Fruit fly (Drosophila melanogaster) whole organism, embryonic: ENCODE results near the gene ohgt.
A peak's percentile ranks its signal among the peaks of the same experiment; 100 is the strongest.

Source experiments
- CG10147 ChIP-seq: fragments of 200-800 bp; sonication (Bioruptor generic); optimal IDR thresholded peaks from 2 replicates; lab custom pipeline; 2019; ENCODE audit warnings: missing biosample characterization, mild to moderate bottlenecking, missing genetic modification characterization, moderate library complexity
- CG1024 ChIP-seq: fragments of 200-800 bp; sonication (Bioruptor generic); IDR thresholded peaks from 2 replicates; pipeline ENCODE4 v1.3.6; 2022; ENCODE audit warnings: missing biosample characterization, missing genetic modification characterization
- CG11247 ChIP-seq: fragments of 200-800 bp; sonication (Bioruptor generic); IDR thresholded peaks from 2 replicates; pipeline ENCODE4 v1.3.6; 2022; ENCODE audit warnings: missing biosample characterization, missing genetic modification characterization
- CG12659 ChIP-seq: fragments of 200-800 bp; sonication (Bioruptor generic); optimal IDR thresholded peaks from 3 replicates; lab custom pipeline; 2017; ENCODE audit warnings: mild to moderate bottlenecking, missing biosample characterization, missing genetic modification reagents, missing genetic modification characterization
- CG12769 ChIP-seq: fragments of 200-800 bp; sonication (Bioruptor generic); optimal IDR thresholded peaks from 2 replicates; lab custom pipeline; 2019; ENCODE audit warnings: missing biosample characterization, mild to moderate bottlenecking, missing genetic modification characterization, moderate library complexity
- CG13287 ChIP-seq: fragments of 200-800 bp; sonication (Bioruptor generic); IDR thresholded peaks from 2 replicates; pipeline ENCODE4 v1.3.6; 2022; ENCODE audit warnings: missing biosample characterization, missing genetic modification characterization; ENCODE audit not compliant: partially characterized antibody
- CG13296 ChIP-seq: fragments of 200-800 bp; sonication (Bioruptor generic); optimal IDR thresholded peaks from 3 replicates; lab custom pipeline; 2018; ENCODE audit warnings: missing biosample characterization, mild to moderate bottlenecking, missing genetic modification characterization
- CG13624 ChIP-seq: fragments of 200-800 bp; sonication (Bioruptor generic); optimal IDR thresholded peaks from 2 replicates; lab custom pipeline; 2016; ENCODE audit warnings: missing biosample characterization, missing genetic modification characterization
- CG1529 ChIP-seq: fragments of 200-800 bp; sonication (Bioruptor generic); optimal IDR thresholded peaks from 3 replicates; lab custom pipeline; 2018; ENCODE audit warnings: missing biosample characterization, missing genetic modification characterization
- CG15601 ChIP-seq: fragments of 200-800 bp; sonication (Bioruptor generic); optimal IDR thresholded peaks from 3 replicates; lab custom pipeline; 2019; ENCODE audit warnings: missing biosample characterization, mild to moderate bottlenecking, missing genetic modification characterization, moderate library complexity
- CG1647 ChIP-seq: fragments of 200-800 bp; sonication (Bioruptor generic); optimal IDR thresholded peaks from 3 replicates; lab custom pipeline; 2016; ENCODE audit warnings: missing biosample characterization, missing genetic modification characterization
- CG2120 ChIP-seq: fragments of 200-800 bp; sonication (Bioruptor generic); optimal IDR thresholded peaks from 3 replicates; lab custom pipeline; 2016; ENCODE audit warnings: missing biosample characterization, missing genetic modification characterization
- CG32532 ChIP-seq: fragments of 200-800 bp; sonication (Bioruptor generic); IDR thresholded peaks from 2 replicates; pipeline ENCODE4 v1.3.6; 2022; ENCODE audit warnings: missing biosample characterization, missing genetic modification characterization
- CG33557 ChIP-seq: fragments of 200-800 bp; sonication (Bioruptor generic); optimal IDR thresholded peaks from 2 replicates; lab custom pipeline; 2019; ENCODE audit warnings: missing biosample characterization, mild to moderate bottlenecking, missing genetic modification characterization, moderate library complexity
- CG34422 ChIP-seq: fragments of 200-800 bp; sonication (Bioruptor generic); IDR thresholded peaks from 3 replicates; pipeline ENCODE4 v1.3.6; 2022; ENCODE audit warnings: missing biosample characterization, missing genetic modification characterization
- CG4707 ChIP-seq: fragments of 200-800 bp; sonication (Bioruptor generic); optimal IDR thresholded peaks from 2 replicates; lab custom pipeline; 2018; ENCODE audit warnings: missing biosample characterization, mild to moderate bottlenecking, missing genetic modification characterization, moderate library complexity
- CG6272 ChIP-seq: fragments of 200-800 bp; sonication (Bioruptor generic); IDR thresholded peaks from 2 replicates; pipeline ENCODE4 v1.3.6; 2022; ENCODE audit warnings: missing biosample characterization, missing genetic modification characterization
- CG6791 ChIP-seq: fragments of 200-800 bp; sonication (Bioruptor generic); IDR thresholded peaks from 3 replicates; pipeline ENCODE4 v1.3.6; 2022; ENCODE audit warnings: missing biosample characterization, missing genetic modification characterization; ENCODE audit not compliant: partially characterized antibody
- CG7839 ChIP-seq: fragments of 200-800 bp; sonication (Bioruptor generic); optimal IDR thresholded peaks from 3 replicates; lab custom pipeline; 2018; ENCODE audit warnings: missing biosample characterization, mild to moderate bottlenecking, missing genetic modification characterization, moderate library complexity
- CTCF ChIP-seq: fragments of 200-800 bp; sonication (Bioruptor generic); optimal IDR thresholded peaks from 2 replicates; lab custom pipeline; 2017; ENCODE audit warnings: missing biosample characterization, mild to moderate bottlenecking, missing genetic modification characterization, moderate library complexity
- CoRest ChIP-seq: fragments of 200-800 bp; sonication (Bioruptor generic); optimal IDR thresholded peaks from 3 replicates; lab custom pipeline; 2018; ENCODE audit warnings: missing biosample characterization, mild to moderate bottlenecking, missing genetic modification characterization, moderate library complexity
- Dek ChIP-seq: fragments of 200-800 bp; sonication (Bioruptor generic); optimal IDR thresholded peaks from 3 replicates; lab custom pipeline; 2019; ENCODE audit warnings: missing biosample characterization, mild to moderate bottlenecking, missing genetic modification characterization, moderate library complexity
- Dip2 ChIP-seq: fragments of 200-800 bp; sonication (Bioruptor generic); IDR thresholded peaks from 2 replicates; pipeline ENCODE4 v1.3.6; 2022; ENCODE audit warnings: missing biosample characterization, missing genetic modification characterization
- Dp ChIP-seq: fragments of 200-800 bp; sonication (Bioruptor generic); optimal IDR thresholded peaks from 2 replicates; lab custom pipeline; 2018; ENCODE audit warnings: missing biosample characterization, mild to moderate bottlenecking, missing genetic modification characterization, moderate library complexity
- HmgZ ChIP-seq: fragments of 200-800 bp; sonication (Bioruptor generic); optimal IDR thresholded peaks from 2 replicates; lab custom pipeline; 2018; ENCODE audit warnings: missing biosample characterization, mild to moderate bottlenecking, missing genetic modification characterization
- Hmr ChIP-seq: fragments of 200-800 bp; sonication (Bioruptor generic); optimal IDR thresholded peaks from 3 replicates; lab custom pipeline; 2017; ENCODE audit warnings: mild to moderate bottlenecking, missing biosample characterization, missing genetic modification reagents, missing genetic modification characterization
- Lhr ChIP-seq: fragments of 200-800 bp; sonication (Bioruptor generic); optimal IDR thresholded peaks from 3 replicates; lab custom pipeline; 2017; ENCODE audit warnings: mild to moderate bottlenecking, missing biosample characterization, missing genetic modification reagents, missing genetic modification characterization
- MESR4 ChIP-seq: fragments of 200-800 bp; sonication (Bioruptor generic); optimal IDR thresholded peaks from 2 replicates; lab custom pipeline; 2018; ENCODE audit warnings: missing biosample characterization, mild to moderate bottlenecking, missing genetic modification characterization, moderate library complexity
- Med ChIP-seq: fragments of 200-800 bp; sonication (Bioruptor generic); peaks from one replicate; lab custom pipeline; 2016; ENCODE audit warnings: missing biosample characterization, missing genetic modification characterization, mild to moderate bottlenecking, inconsistent platforms, moderate library complexity
- Myb ChIP-seq: fragments of 200-800 bp; sonication (Bioruptor generic); optimal IDR thresholded peaks from 2 replicates; lab custom pipeline; 2016; ENCODE audit warnings: missing biosample characterization, missing genetic modification characterization
- PHDP ChIP-seq: fragments of 200-800 bp; sonication (Bioruptor generic); optimal IDR thresholded peaks from 3 replicates; lab custom pipeline; 2018; ENCODE audit warnings: missing biosample characterization, mild to moderate bottlenecking, missing genetic modification characterization, moderate library complexity
- Rfx ChIP-seq: fragments of 200-800 bp; sonication (Bioruptor generic); IDR thresholded peaks from 2 replicates; pipeline ENCODE4 v1.3.6; 2022; ENCODE audit warnings: missing biosample characterization, missing genetic modification characterization
- ash1 ChIP-seq: fragments of 200-800 bp; sonication (Bioruptor generic); optimal IDR thresholded peaks from 2 replicates; lab custom pipeline; 2018; ENCODE audit warnings: missing biosample characterization, mild to moderate bottlenecking, missing genetic modification characterization
- chinmo ChIP-seq: fragments of 200-800 bp; sonication (Bioruptor generic); IDR thresholded peaks from 4 replicates; pipeline ENCODE4 v1.3.6; 2022; ENCODE audit warnings: missing biosample characterization, missing genetic modification characterization; ENCODE audit not compliant: partially characterized antibody
- dpn ChIP-seq, 2 experiments: fragments of 200-800 bp; sonication (Bioruptor generic); optimal IDR thresholded peaks; 3 replicates each; lab custom pipeline; 2016; ENCODE audit warnings: missing biosample characterization in 2 of 2, missing genetic modification characterization in 2 of 2
- grn ChIP-seq: fragments of 200-800 bp; sonication (Bioruptor generic); optimal IDR thresholded peaks from 3 replicates; lab custom pipeline; 2017; ENCODE audit warnings: missing biosample characterization, missing genetic modification characterization
- gsb ChIP-seq: fragments of 200-800 bp; sonication (Bioruptor generic); IDR thresholded peaks from 2 replicates; pipeline ENCODE4 v1.3.6; 2022; ENCODE audit warnings: missing biosample characterization, missing genetic modification characterization
- nerfin-2 ChIP-seq: fragments of 200-800 bp; sonication (Bioruptor generic); IDR thresholded peaks from 2 replicates; pipeline ENCODE4 v1.3.6; 2022; ENCODE audit warnings: missing biosample characterization, missing genetic modification characterization; ENCODE audit not compliant: partially characterized antibody
- odd ChIP-seq: fragments of 200-800 bp; sonication (Bioruptor generic); optimal IDR thresholded peaks from 2 replicates; lab custom pipeline; 2017; ENCODE audit warnings: missing biosample characterization, mild to moderate bottlenecking, missing genetic modification characterization
- onecut ChIP-seq: fragments of 200-800 bp; sonication (Bioruptor generic); IDR thresholded peaks from 2 replicates; pipeline ENCODE4 v1.3.6; 2022; ENCODE audit warnings: missing biosample characterization, missing genetic modification characterization
- otp ChIP-seq: fragments of 200-800 bp; sonication (Bioruptor generic); IDR thresholded peaks from 3 replicates; pipeline ENCODE4, ENCODE4 v1.3.6; 2022; ENCODE audit warnings: missing biosample characterization, missing genetic modification characterization
- pzg ChIP-seq: fragments of 200-800 bp; sonication (Bioruptor generic); optimal IDR thresholded peaks from 3 replicates; lab custom pipeline; 2018; ENCODE audit warnings: missing biosample characterization, mild to moderate bottlenecking, missing genetic modification characterization, moderate library complexity
- so ChIP-seq: fragments of 200-800 bp; sonication (Bioruptor generic); IDR thresholded peaks from 3 replicates; pipeline ENCODE4 v1.3.6; 2022; ENCODE audit warnings: missing biosample characterization, missing genetic modification characterization
- trem ChIP-seq: fragments of 200-800 bp; optimal IDR thresholded peaks from 3 replicates; lab custom pipeline; 2019; ENCODE audit warnings: missing biosample characterization, mild to moderate bottlenecking, missing genetic modification characterization, moderate library complexity
- vfl ChIP-seq: fragments of 200-800 bp; sonication (Bioruptor generic); optimal IDR thresholded peaks from 2 replicates; lab custom pipeline; 2016; ENCODE audit warnings: missing biosample characterization, missing genetic modification characterization

Gene ohgt

DNA sequence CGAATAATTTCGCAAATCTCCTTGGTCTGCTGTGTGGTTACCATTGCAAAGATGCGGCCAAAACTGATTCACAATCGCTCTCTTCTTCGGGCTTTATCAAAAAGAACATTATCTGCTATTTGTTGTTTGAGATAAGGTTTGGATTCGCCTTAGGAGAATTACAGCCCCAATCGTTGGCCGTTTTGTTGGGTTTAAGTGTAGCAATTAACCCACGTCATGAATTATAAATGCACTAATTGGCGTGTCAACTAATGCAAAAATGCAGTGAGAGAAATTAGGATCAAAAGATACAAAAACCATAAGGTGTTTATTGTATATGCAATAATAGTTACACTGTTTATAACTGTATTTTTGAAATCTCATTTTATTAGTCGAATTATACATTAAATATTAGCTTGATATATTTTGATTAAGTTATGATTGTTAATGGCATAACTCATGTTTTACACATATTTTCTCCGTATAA, 26.4 kb downstream of the ohgt start, which contains the start of gene Alp13 (continued):
- no peak for TF ChIP-seq CG6272
- no peak for TF ChIP-seq CG11247 (GFP tag; lab: Robert Waterston, UW)
- TF ChIP-seq CG1024 (GFP tag; lab: Robert Waterston, UW), result no peak

DNA sequence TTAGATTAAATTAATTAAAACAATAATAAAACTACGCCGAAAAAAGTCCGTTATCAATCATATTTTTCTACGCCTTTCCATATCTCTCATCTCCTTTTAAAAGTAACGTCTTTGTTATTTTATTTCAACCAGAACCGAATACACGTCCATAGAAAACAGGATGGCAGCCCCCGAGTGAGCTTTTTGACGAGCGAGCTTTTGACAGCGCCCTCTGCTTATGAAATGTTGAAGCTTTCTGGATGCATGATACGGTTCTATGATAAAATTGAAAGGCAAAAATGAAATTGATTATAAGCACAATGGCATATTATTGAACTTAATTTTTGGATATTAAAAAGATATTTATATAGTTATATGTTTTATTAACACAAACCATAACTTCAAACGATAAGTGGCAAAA, 27.7 kb downstream of the ohgt start:
- TF ChIP-seq CG10147 (GFP tag; lab: Kevin White, UChicago) (no peak), Hmr (GFP tag; lab: Kevin White, UChicago) (peak; percentile 37), MESR4 (no peak), CG33557 (GFP tag; lab: Kevin White, UChicago) (no peak), CG1529 (GFP tag; lab: Kevin White, UChicago) (no peak), nerfin-2 (GFP tag; lab: Robert Waterston, UW) (peak; percentile 7; the same call in 1 of the 2 replicates), pzg (GFP tag; lab: Kevin White, UChicago) (peak; percentile 29), CG15601 (tag; lab: Kevin White, UChicago) (peak; percentile 100), grn (peak; percentile 33), trem (peak; percentile 95), CG13296 (GFP tag; lab: Kevin White, UChicago) (no peak), Med (GFP tag; lab: Kevin White, UChicago) (peak; percentile 68), CG12659 (GFP tag; lab: Kevin White, UChicago) (peak; percentile 21), onecut (GFP tag; lab: Robert Waterston, UW) (peak; percentile 17; the same call in 1 of the 2 replicates), otp (no peak), Rfx (GFP tag; lab: Robert Waterston, UW) (peak; percentile 40; the same call in 1 of the 2 replicates), CG2120 (GFP tag; lab: Kevin White, UChicago) (peak; percentile 6), CG12769 (peak; percentile 97), CG4707 (GFP tag; lab: Kevin White, UChicago) (no peak), Dip2 (peak; percentile 89), CG13287 (GFP tag; lab: Robert Waterston, UW) (peak; percentile 10; the same call in 1 of the 2 replicates), HmgZ (tag; lab: Kevin White, UChicago) (peak; percentile 28), CG13624 (GFP tag; lab: Kevin White, UChicago) (no peak), dpn (GFP tag; optimal IDR thresholded peaks at IDR 0.05; lab: Kevin White, UChicago) (peak in 1 of 2 experiments; percentile 13), CG34422 (no peak), vfl (GFP tag; lab: Kevin White, UChicago) (no peak), so (GFP tag; lab: Robert Waterston, UW) (no peak), Dek (tag; lab: Kevin White, UChicago) (peak; percentile 22), chinmo (GFP tag; lab: Robert Waterston, UW) (0 out of 4 replicates have a peak, but pooled peaks have one; percentile 14), CG32532 (GFP tag; lab: Robert Waterston, UW) (peak; percentile 27; the same call in 1 of the 2 replicates), CTCF (GFP tag; lab: Kevin White, UChicago) (peak; percentile 93), Myb (GFP tag; lab: Kevin White, UChicago) (peak; percentile 95), PHDP (tag; lab: Kevin White, UChicago) (no peak), odd (no peak), CoRest (tag; lab: Kevin White, UChicago) (peak; percentile 21), Lhr (peak; percentile 20), gsb (no peak), CG1647 (no peak), ash1 (no peak), CG6791 (GFP tag; lab: Robert Waterston, UW) (no peak), Dp (peak; percentile 26), CG7839 (tag; lab: Kevin White, UChicago) (no peak)
